Fruit fly (Drosophila melanogaster) whole organism, pupa: ENCODE measurements around the gene Nos.
A peak's percentile ranks its signal among the peaks of the same experiment; 100 is the strongest.

Experiments used
- CG10348 ChIP-seq: fragments of 200-800 bp; sonication (Bioruptor generic); IDR thresholded peaks from 2 replicates; pipeline ENCODE4 v1.3.6; 2022; ENCODE audit warnings: missing biosample characterization, missing genetic modification characterization
- CG12605 ChIP-seq: fragments of 200-800 bp; sonication (Bioruptor generic); IDR thresholded peaks from 2 replicates; pipeline ENCODE4 v1.3.6; 2022; ENCODE audit warnings: missing biosample characterization, missing genetic modification characterization
- CG13204 ChIP-seq: fragments of 200-800 bp; sonication (Bioruptor generic); optimal IDR thresholded peaks from 2 replicates; lab custom pipeline; 2018; ENCODE audit warnings: missing biosample characterization, mild to moderate bottlenecking, missing genetic modification characterization, moderate library complexity
- CG14655 ChIP-seq: fragments of 200-800 bp; sonication (Bioruptor generic); optimal IDR thresholded peaks from 3 replicates; lab custom pipeline; 2017; ENCODE audit warnings: mild to moderate bottlenecking, missing biosample characterization, missing genetic modification reagents, missing genetic modification characterization
- CG15710 ChIP-seq: fragments of 200-800 bp; sonication (Bioruptor generic); optimal IDR thresholded peaks from 2 replicates; lab custom pipeline; 2018; ENCODE audit warnings: missing biosample characterization, mild to moderate bottlenecking, missing genetic modification characterization, moderate library complexity
- CG17806 ChIP-seq: fragments of 200-800 bp; sonication (Bioruptor generic); optimal IDR thresholded peaks from 2 replicates; lab custom pipeline; 2018; ENCODE audit warnings: missing biosample characterization, mild to moderate bottlenecking, missing genetic modification characterization, moderate library complexity
- CG32121 ChIP-seq: fragments of 200-800 bp; sonication (Bioruptor generic); IDR thresholded peaks from 2 replicates; pipeline ENCODE4 v1.3.6; 2022; ENCODE audit warnings: missing biosample characterization, missing genetic modification characterization
- CG34367 ChIP-seq: fragments of 200-800 bp; sonication (Bioruptor generic); optimal IDR thresholded peaks from 2 replicates; lab custom pipeline; 2018; ENCODE audit warnings: missing biosample characterization, mild to moderate bottlenecking, missing genetic modification characterization
- CG4496 ChIP-seq: fragments of 200-800 bp; sonication (Bioruptor generic); IDR thresholded peaks from 3 replicates; pipeline ENCODE4 v1.3.6; 2022; ENCODE audit warnings: missing biosample characterization, missing genetic modification characterization
- CG8159 ChIP-seq: fragments of 200-800 bp; sonication (Bioruptor generic); optimal IDR thresholded peaks from 3 replicates; lab custom pipeline; 2018; ENCODE audit warnings: missing biosample characterization, mild to moderate bottlenecking, missing genetic modification characterization, moderate library complexity
- CG8301 ChIP-seq: fragments of 200-800 bp; sonication (Bioruptor generic); optimal IDR thresholded peaks from 2 replicates; lab custom pipeline; 2018; ENCODE audit warnings: missing biosample characterization, mild to moderate bottlenecking, missing genetic modification characterization
- CG9948 ChIP-seq: fragments of 200-800 bp; sonication (Bioruptor generic); optimal IDR thresholded peaks from 2 replicates; lab custom pipeline; 2018; ENCODE audit warnings: missing biosample characterization, mild to moderate bottlenecking, missing genetic modification characterization, moderate library complexity
- D1 ChIP-seq: fragments of 200-800 bp; sonication (Bioruptor generic); optimal IDR thresholded peaks from 2 replicates; lab custom pipeline; 2018; ENCODE audit warnings: missing biosample characterization, mild to moderate bottlenecking, missing genetic modification characterization, moderate library complexity
- EcR ChIP-seq: fragments of 200-800 bp; sonication (Bioruptor generic); optimal IDR thresholded peaks from 3 replicates; lab custom pipeline; 2019; ENCODE audit warnings: missing biosample characterization, missing genetic modification characterization, mild to moderate bottlenecking, moderate library complexity, missing genetic modification reagents
- Ets98B ChIP-seq: fragments of 200-800 bp; sonication (Bioruptor generic); IDR thresholded peaks from 2 replicates; pipeline ENCODE4 v1.3.6; 2022; ENCODE audit warnings: missing biosample characterization, missing genetic modification characterization
- Pif1A ChIP-seq: fragments of 200-800 bp; sonication (Bioruptor generic); optimal IDR thresholded peaks from 3 replicates; lab custom pipeline; 2016; ENCODE audit warnings: missing biosample characterization, missing genetic modification characterization
- Pif1B ChIP-seq: fragments of 200-800 bp; sonication (Bioruptor generic); optimal IDR thresholded peaks from 3 replicates; lab custom pipeline; 2016; ENCODE audit warnings: missing biosample characterization, missing genetic modification characterization
- Snoo ChIP-seq: fragments of 200-800 bp; sonication (Bioruptor generic); optimal IDR thresholded peaks from 3 replicates; lab custom pipeline; 2017; ENCODE audit warnings: missing biosample characterization, mild to moderate bottlenecking, missing genetic modification characterization, inconsistent platforms
- fd96Ca ChIP-seq: fragments of 200-800 bp; sonication (Bioruptor generic); IDR thresholded peaks from 3 replicates; pipeline ENCODE4 v1.3.6; 2022; ENCODE audit warnings: missing biosample characterization, missing genetic modification characterization
- gl ChIP-seq: fragments of 200-800 bp; sonication (Bioruptor generic); optimal IDR thresholded peaks from 2 replicates; lab custom pipeline; 2018; ENCODE audit warnings: missing biosample characterization, mild to moderate bottlenecking, missing genetic modification characterization
- rn ChIP-seq: fragments of 200-800 bp; sonication (Bioruptor generic); IDR thresholded peaks from 2 replicates; pipeline ENCODE4 v1.3.6; 2022; ENCODE audit warnings: missing biosample characterization, missing genetic modification characterization

The Nos gene

DNA sequence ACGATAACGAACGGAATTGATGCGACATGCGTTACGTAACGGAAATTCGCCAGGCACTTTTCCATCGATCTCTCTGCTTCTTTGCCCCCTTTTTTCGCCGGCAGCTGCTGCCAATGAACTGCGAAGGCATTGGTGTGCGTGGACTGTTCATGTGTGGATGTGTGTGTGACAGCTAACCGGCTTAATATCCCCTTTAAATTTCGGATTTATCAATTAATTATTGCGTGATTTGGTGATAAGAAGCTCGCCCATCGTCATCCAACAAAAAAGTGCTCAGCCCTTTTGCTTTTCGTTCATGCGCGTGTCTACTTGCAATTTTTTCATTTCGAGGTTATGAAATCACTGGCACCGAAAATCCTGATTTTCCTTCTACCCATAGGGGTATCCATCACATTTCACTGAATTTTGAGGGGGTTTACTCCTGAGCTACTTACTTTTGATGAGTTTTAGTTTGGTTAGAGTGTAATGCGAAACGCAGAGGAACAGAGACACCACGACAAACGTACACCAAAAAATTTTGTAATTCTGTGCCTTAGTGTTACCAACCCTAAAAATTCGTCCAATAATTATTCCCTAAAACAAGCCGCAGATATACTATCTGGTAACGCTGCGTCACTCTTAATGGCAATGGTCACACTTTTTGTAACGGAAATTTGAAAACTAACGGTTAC is 13.1 kb upstream of the Nos start, which contains the start of gene porin:
TSS of gene porin (minus strand) at position 529 of the 671 bp plus-strand sequence.
- no peak for TF ChIP-seq CG15710 (tag; lab: Kevin White, UChicago)
- 0 out of 2 replicates have a peak, but pooled peaks have one; percentile 11 for TF ChIP-seq Ets98B (GFP tag; lab: Robert Waterston, UW)
- TF ChIP-seq EcR (GFP tag; lab: Kevin White, UChicago): peak; percentile 95

DNA sequence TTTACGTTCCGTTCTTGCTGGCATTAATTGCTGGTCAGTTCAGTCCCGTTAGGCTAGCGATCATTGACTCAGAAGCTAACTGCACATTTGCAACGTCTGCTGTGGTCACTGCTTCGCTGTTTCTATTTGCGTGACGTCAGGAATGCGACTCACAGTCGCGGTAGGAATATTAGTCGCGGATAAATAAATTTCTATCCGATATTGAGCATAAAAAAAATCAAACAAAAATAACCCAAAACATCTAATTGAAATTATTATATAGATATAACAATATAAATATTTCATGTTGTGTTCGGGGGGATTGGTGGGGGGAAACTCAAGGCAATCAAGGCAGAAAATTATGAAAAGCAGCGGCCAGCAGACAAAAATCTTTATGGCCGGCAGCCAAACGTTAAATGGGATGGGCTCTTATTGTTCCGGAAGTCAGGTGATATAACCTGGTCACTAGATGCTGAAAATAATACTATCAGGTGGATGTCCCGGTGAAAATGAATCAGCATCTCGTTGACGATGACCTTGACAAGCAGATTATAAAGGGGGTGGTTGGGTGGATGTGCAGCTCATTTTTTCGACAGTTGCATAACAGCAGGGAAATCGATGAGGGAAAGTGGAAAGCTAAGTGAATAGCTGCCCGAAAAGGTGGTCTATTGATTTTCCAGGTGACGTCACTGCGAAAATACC is 12.3 kb upstream of the Nos start, which contains the start of gene SmydA-3:
TSS of gene SmydA-3 (plus strand) at position 631 of the 681 bp plus-strand sequence.
- TF ChIP-seq CG14655 (GFP tag; lab: Kevin White, UChicago) (no peak), CG15710 (tag; lab: Kevin White, UChicago) (peak; percentile 14), CG4496 (GFP tag; lab: Robert Waterston, UW) (peak; percentile 82), CG13204 (no peak), CG8301 (tag; lab: Kevin White, UChicago) (peak; percentile 68), CG12605 (GFP tag; lab: Robert Waterston, UW) (peak; percentile 73), rn (peak; percentile 40; the same call in 1 of the 2 replicates), Snoo (no peak), Ets98B (GFP tag; lab: Robert Waterston, UW) (peak; percentile 82), CG8159 (tag; lab: Kevin White, UChicago) (peak; percentile 5), CG32121 (peak; percentile 73), fd96Ca (GFP tag; lab: Robert Waterston, UW) (peak; percentile 70), CG17806 (tag; lab: Kevin White, UChicago) (peak; percentile 7)
- TF ChIP-seq, all 21 proteins: peak for 10

dm6 chr2L:10846944-10847343 is 9.6 kb upstream of the Nos start, which contains the start of gene Porin2:
Gene Porin2 (minus strand): TSS chr2L:10847044.
- no peak for TF ChIP-seq EcR (GFP tag; lab: Kevin White, UChicago)
- TF ChIP-seq CG8159 (tag; lab: Kevin White, UChicago): no peak
- no peak for TF ChIP-seq CG34367
- no peak for TF ChIP-seq gl (tag; lab: Kevin White, UChicago)
- no peak for TF ChIP-seq Ets98B (GFP tag; lab: Robert Waterston, UW)
- no peak for TF ChIP-seq Snoo
- no peak for TF ChIP-seq CG12605 (GFP tag; lab: Robert Waterston, UW)
- TF ChIP-seq CG4496 (GFP tag; lab: Robert Waterston, UW): no peak

- TF ChIP-seq CG13204: no peak
- TF ChIP-seq CG14655 (GFP tag; lab: Kevin White, UChicago): no peak
- TF ChIP-seq Snoo: no peak
- TF ChIP-seq rn: no peak
- TF ChIP-seq CG8301 (tag; lab: Kevin White, UChicago): no peak
- no peak for TF ChIP-seq EcR (GFP tag; lab: Kevin White, UChicago)
- no peak for TF ChIP-seq Pif1A (GFP tag; lab: Kevin White, UChicago)
- no peak for TF ChIP-seq CG17806 (tag; lab: Kevin White, UChicago)
- TF ChIP-seq CG10348 (GFP tag; lab: Robert Waterston, UW): no peak
- TF ChIP-seq D1 (tag; lab: Kevin White, UChicago): no peak
- no peak for TF ChIP-seq CG32121
- no peak for TF ChIP-seq Pif1B
- TF ChIP-seq CG12605 (GFP tag; lab: Robert Waterston, UW): no peak
- TF ChIP-seq Ets98B (GFP tag; lab: Robert Waterston, UW): no peak
Measured at dm6 chr2L:10845564-10845963, 8.3 kb upstream of the Nos start, which contains the start of the genes CG17139 and CG17140. Gene CG17139 (minus strand): TSS chr2L:10845664. Gene CG17140 (minus strand): TSS chr2L:10845664.

- TF ChIP-seq rn: no peak
- TF ChIP-seq Ets98B (GFP tag; lab: Robert Waterston, UW): no peak
- TF ChIP-seq CG32121: no peak
- TF ChIP-seq CG15710 (tag; lab: Kevin White, UChicago): no peak
- TF ChIP-seq Pif1B: no peak
- TF ChIP-seq D1 (tag; lab: Kevin White, UChicago): no peak
- no peak for TF ChIP-seq fd96Ca (GFP tag; lab: Robert Waterston, UW)
- no peak for TF ChIP-seq CG14655 (GFP tag; lab: Kevin White, UChicago)
- no peak for TF ChIP-seq CG9948 (tag; lab: Kevin White, UChicago)
- TF ChIP-seq Snoo: no peak
- TF ChIP-seq CG34367: no peak
- no peak for TF ChIP-seq CG13204
- no peak for TF ChIP-seq gl (tag; lab: Kevin White, UChicago)
- TF ChIP-seq CG8159 (tag; lab: Kevin White, UChicago): no peak
- no peak for TF ChIP-seq CG12605 (GFP tag; lab: Robert Waterston, UW)
- TF ChIP-seq CG4496 (GFP tag; lab: Robert Waterston, UW): no peak
Measured at dm6 chr2L:10842326-10842725, 5.0 kb upstream of the Nos start, which contains the start of gene CG6700. Gene CG6700 (minus strand): TSS chr2L:10842597.

- TF ChIP-seq CG8301 (tag; lab: Kevin White, UChicago): no peak
- no peak for TF ChIP-seq Snoo
- no peak for TF ChIP-seq Ets98B (GFP tag; lab: Robert Waterston, UW)
- TF ChIP-seq CG17806 (tag; lab: Kevin White, UChicago): no peak
- TF ChIP-seq CG32121: no peak
- TF ChIP-seq rn: no peak
- TF ChIP-seq gl (tag; lab: Kevin White, UChicago): no peak
- TF ChIP-seq D1 (tag; lab: Kevin White, UChicago): no peak
- no peak for TF ChIP-seq EcR (GFP tag; lab: Kevin White, UChicago)
- TF ChIP-seq, all 21 proteins: peak for 0
Measured at dm6 chr2L:10841619-10842018, 4.3 kb upstream of the Nos start.
